Worm (Caenorhabditis elegans) whole organism, late embryonic: ENCODE data around the gene gar-2.

Experiments used
- C08G9.2 ChIP-seq: sonication (generic microtip); optimal IDR thresholded peaks from 2 replicates; lab custom pipeline; 2016; ENCODE audit warnings: mild to moderate bottlenecking, missing genetic modification characterization, moderate library complexity, missing compliant biosample characterization
- C38D4.7 ChIP-seq: fragments of 200-800 bp; sonication (Bioruptor generic); optimal IDR thresholded peaks from 2 replicates; lab custom pipeline; 2018; ENCODE audit warnings: mild to moderate bottlenecking, missing genetic modification characterization, moderate library complexity, missing compliant biosample characterization
- F13H6.1 ChIP-seq: sonication (generic microtip); optimal IDR thresholded peaks from 2 replicates; lab custom pipeline; 2016; ENCODE audit warnings: missing genetic modification characterization, missing compliant biosample characterization
- K02D7.2 ChIP-seq: sonication (generic microtip); optimal IDR thresholded peaks from 2 replicates; lab custom pipeline; 2017; ENCODE audit warnings: mild to moderate bottlenecking, missing genetic modification characterization, missing compliant biosample characterization
- K09A11.1 ChIP-seq: sonication (generic microtip); optimal IDR thresholded peaks from 2 replicates; lab custom pipeline; 2017; ENCODE audit warnings: antibody characterized with exemption, mild to moderate bottlenecking, missing genetic modification characterization, missing compliant biosample characterization; ENCODE audit not compliant: insufficient read depth
- ahr-1 ChIP-seq: sonication (generic microtip); optimal IDR thresholded peaks from 2 replicates; lab custom pipeline; 2016; ENCODE audit warnings: missing genetic modification characterization, missing compliant biosample characterization
- ama-1 ChIP-seq: fragments of 150-350 bp; optimal IDR thresholded peaks from 2 replicates; lab custom pipeline; 2014
- ceh-14 ChIP-seq: sonication (generic microtip); optimal IDR thresholded peaks from 2 replicates; lab custom pipeline; 2016; ENCODE audit warnings: missing genotype, missing genetic modification characterization, missing compliant biosample characterization
- ceh-19 ChIP-seq: fragments of 200-800 bp; sonication (Bioruptor generic); optimal IDR thresholded peaks from 2 replicates; lab custom pipeline; 2018; ENCODE audit warnings: mild to moderate bottlenecking, missing genetic modification characterization, missing compliant biosample characterization
- ceh-22 ChIP-seq: sonication (generic microtip); optimal IDR thresholded peaks from 2 replicates; lab custom pipeline; 2017; ENCODE audit warnings: missing biosample characterization, missing genetic modification characterization
- ceh-24 ChIP-seq: sonication (generic microtip); optimal IDR thresholded peaks from 2 replicates; lab custom pipeline; 2016; ENCODE audit warnings: mild to moderate bottlenecking, missing genetic modification characterization, missing compliant biosample characterization
- ceh-30 ChIP-seq: fragments of 150-350 bp; optimal IDR thresholded peaks from 2 replicates; lab custom pipeline; 2014; ENCODE audit warnings: missing biosample characterization, missing genetic modification characterization
- ceh-31 ChIP-seq: sonication (generic microtip); optimal IDR thresholded peaks from 2 replicates; lab custom pipeline; 2016; ENCODE audit warnings: missing genetic modification characterization, missing compliant biosample characterization
- ceh-9 ChIP-seq: sonication (generic microtip); optimal IDR thresholded peaks from 2 replicates; lab custom pipeline; 2016; ENCODE audit warnings: mild to moderate bottlenecking, missing genetic modification characterization, inconsistent platforms, missing compliant biosample characterization
- che-1 ChIP-seq: sonication (generic microtip); optimal IDR thresholded peaks from 2 replicates; lab custom pipeline; 2016; ENCODE audit warnings: mild to moderate bottlenecking, missing genetic modification characterization, missing compliant biosample characterization
- dve-1 ChIP-seq: sonication (generic microtip); optimal IDR thresholded peaks from 2 replicates; lab custom pipeline; 2017; ENCODE audit warnings: antibody characterized with exemption, mild to moderate bottlenecking, missing genetic modification characterization, missing compliant biosample characterization
- elt-2 ChIP-seq: sonication (generic microtip); optimal IDR thresholded peaks from 2 replicates; lab custom pipeline; 2016; ENCODE audit warnings: missing genetic modification reagents, missing genetic modification characterization, missing compliant biosample characterization
- ets-4 ChIP-seq: sonication (generic microtip); optimal IDR thresholded peaks from 2 replicates; lab custom pipeline; 2016; ENCODE audit warnings: missing genetic modification characterization, missing compliant biosample characterization
- eyg-1 ChIP-seq: sonication (generic microtip); optimal IDR thresholded peaks from 2 replicates; lab custom pipeline; 2016; ENCODE audit warnings: missing genotype, missing genetic modification characterization, missing compliant biosample characterization
- fax-1 ChIP-seq: sonication (generic microtip); optimal IDR thresholded peaks from 2 replicates; lab custom pipeline; 2016; ENCODE audit warnings: missing genotype, missing genetic modification characterization, missing compliant biosample characterization
- fkh-10 ChIP-seq: fragments of 150-350 bp; optimal IDR thresholded peaks from 2 replicates; lab custom pipeline; 2014; ENCODE audit warnings: missing biosample characterization, missing genetic modification reagents, missing genetic modification characterization
- hlh-15 ChIP-seq: sonication (generic microtip); optimal IDR thresholded peaks from 2 replicates; lab custom pipeline; 2016; ENCODE audit warnings: missing genetic modification characterization, missing compliant biosample characterization
- hlh-8 ChIP-seq: sonication (generic microtip); optimal IDR thresholded peaks from 2 replicates; lab custom pipeline; 2016; ENCODE audit warnings: missing genotype, missing genetic modification characterization, missing compliant biosample characterization
- lin-11 ChIP-seq: fragments of 200-800 bp; sonication (Bioruptor generic); optimal IDR thresholded peaks from 2 replicates; lab custom pipeline; 2018; ENCODE audit warnings: mild to moderate bottlenecking, missing genetic modification characterization, missing compliant biosample characterization
- mec-3 ChIP-seq: sonication (generic microtip); optimal IDR thresholded peaks from 2 replicates; lab custom pipeline; 2016; ENCODE audit warnings: borderline replicate concordance, missing genetic modification characterization, missing compliant biosample characterization
- nfya-1 ChIP-seq: sonication (generic microtip); optimal IDR thresholded peaks from 2 replicates; lab custom pipeline; 2017; ENCODE audit warnings: missing genetic modification characterization, mild to moderate bottlenecking, missing compliant biosample characterization, antibody characterized with exemption, moderate library complexity
- odd-2 ChIP-seq: sonication (generic microtip); optimal IDR thresholded peaks from 2 replicates; lab custom pipeline; 2017; ENCODE audit warnings: antibody characterized with exemption, mild to moderate bottlenecking, missing genetic modification characterization, missing compliant biosample characterization
- pag-3 ChIP-seq: sonication (generic microtip); optimal IDR thresholded peaks from 2 replicates; lab custom pipeline; 2016; ENCODE audit warnings: missing compliant biosample characterization, missing genetic modification characterization, borderline replicate concordance
- pha-2 ChIP-seq: sonication (generic microtip); optimal IDR thresholded peaks from 2 replicates; lab custom pipeline; 2017; ENCODE audit warnings: mild to moderate bottlenecking, missing genetic modification characterization, missing compliant biosample characterization
- pha-4 ChIP-seq: fragments of 150-350 bp; optimal IDR thresholded peaks from 2 replicates; lab custom pipeline; 2018; ENCODE audit warnings: missing biosample characterization, missing genetic modification reagents, missing genetic modification characterization
- sox-2 ChIP-seq: fragments of 200-800 bp; sonication (Bioruptor generic); IDR thresholded peaks from 2 replicates; pipeline ENCODE4 v1.3.6; 2022; ENCODE audit warnings: missing genetic modification reagents, missing genetic modification characterization, missing compliant biosample characterization
- tbx-7 ChIP-seq: sonication (generic microtip); optimal IDR thresholded peaks from 2 replicates; lab custom pipeline; 2016; ENCODE audit warnings: missing genotype, missing genetic modification characterization, missing compliant biosample characterization
- ttx-3 ChIP-seq: sonication (generic microtip); optimal IDR thresholded peaks from 2 replicates; lab custom pipeline; 2016; ENCODE audit warnings: missing genetic modification reagents, missing genetic modification characterization, missing compliant biosample characterization
- unc-3 ChIP-seq, 2 experiments: fragments of 200-800 bp in 1 of 2; sonication (Bioruptor generic) in 1 of 2; sonication (generic microtip) in 1 of 2; conservative IDR thresholded peaks in 1 of 2; optimal IDR thresholded peaks in 1 of 2; 2 replicates each; pipeline versions ENCODE4 v1.3.6 to Lab custom; 2016 to 2022; ENCODE audit warnings: missing compliant biosample characterization in 2 of 2, missing genetic modification characterization in 2 of 2, missing genetic modification reagents in 1 of 2
- unc-42 ChIP-seq: sonication (generic microtip); optimal IDR thresholded peaks from 2 replicates; lab custom pipeline; 2016; ENCODE audit warnings: missing genotype, missing genetic modification characterization, missing compliant biosample characterization
- unc-55 ChIP-seq: sonication (generic microtip); optimal IDR thresholded peaks from 2 replicates; lab custom pipeline; 2017; ENCODE audit warnings: missing biosample characterization, missing genetic modification reagents, missing genetic modification characterization
- unc-86 ChIP-seq: sonication (generic microtip); optimal IDR thresholded peaks from 2 replicates; lab custom pipeline; 2016; ENCODE audit warnings: missing genetic modification characterization, missing compliant biosample characterization
- ztf-16 ChIP-seq: sonication (generic microtip); optimal IDR thresholded peaks from 2 replicates; lab custom pipeline; 2017; ENCODE audit warnings: missing genetic modification characterization, missing compliant biosample characterization

gar-2 gene

ce11 chrIII:6352459-6352858 lies 43.3 kb downstream of the gar-2 start:
- peak; percentile 67 for TF ChIP-seq unc-42 (tag; lab: Kevin White, UChicago)
- no peak for TF ChIP-seq ceh-24 (tag; lab: Kevin White, UChicago)
- no peak for TF ChIP-seq fkh-10 (GFP tag; lab: Kevin White, UChicago)
- TF ChIP-seq, all 69 proteins: peak for 1

DNA sequence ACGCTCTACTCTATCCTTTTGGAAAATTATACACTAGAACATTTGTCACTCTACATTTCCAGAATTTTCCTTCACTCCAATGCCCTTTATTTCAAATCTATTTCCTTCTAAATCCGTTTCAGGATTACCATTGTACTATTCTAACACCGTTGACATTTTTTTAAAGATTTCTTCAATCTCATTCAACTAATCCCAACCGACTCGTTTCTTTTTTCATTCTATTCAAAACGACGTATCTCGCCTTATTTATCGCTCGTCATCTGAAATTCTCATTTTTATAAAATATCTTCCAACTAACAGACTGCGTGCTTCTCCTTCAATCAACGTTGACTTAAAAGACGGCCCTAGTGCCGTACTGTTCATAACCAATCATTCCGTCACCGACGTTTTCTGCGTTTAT lies 43.9 kb downstream of the gar-2 start, which contains the start of gene akap-1:
Gene akap-1, plus strand, starts transcription at position 301 of the 400 bp plus-strand sequence.
- TF ChIP-seq pag-3: no peak
- TF ChIP-seq K09A11.1 (tag; lab: Kevin White, UChicago): no peak
- TF ChIP-seq, all 69 proteins: peak for 0

DNA sequence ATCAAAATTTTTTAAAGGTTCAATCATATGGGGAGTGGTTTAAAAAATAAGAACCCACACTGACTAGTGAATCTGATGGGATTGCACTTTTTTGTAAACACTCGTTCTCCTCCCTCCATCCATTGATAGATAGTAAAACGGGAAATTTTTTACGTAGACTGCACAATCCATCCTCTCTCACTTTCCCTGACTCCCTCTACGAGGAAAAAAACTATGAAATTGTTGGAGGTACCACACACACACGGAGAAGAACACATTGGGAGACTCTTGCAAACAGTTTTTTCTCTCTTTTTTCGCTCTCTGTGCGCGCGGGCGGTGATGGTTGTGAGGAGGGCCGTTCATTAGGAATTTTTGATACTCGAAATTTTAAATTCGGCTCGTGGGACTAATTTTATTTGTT lies 46.2 kb downstream of the gar-2 start:
- TF ChIP-seq tbx-7 (tag; lab: Kevin White, UChicago): no peak
- no peak for TF ChIP-seq lin-11
- TF ChIP-seq unc-42 (tag; lab: Kevin White, UChicago): no peak
- TF ChIP-seq hlh-8 (tag; lab: Kevin White, UChicago): no peak
- no peak for TF ChIP-seq mec-3 (tag; lab: Kevin White, UChicago)
- no peak for TF ChIP-seq C38D4.7
- TF ChIP-seq pag-3: no peak
- TF ChIP-seq nfya-1 (tag; lab: Kevin White, UChicago): no peak
- no peak for TF ChIP-seq ceh-14 (tag; lab: Kevin White, UChicago)
- TF ChIP-seq eyg-1 (tag; lab: Kevin White, UChicago): no peak
- no peak for TF ChIP-seq ttx-3 (tag; lab: Kevin White, UChicago)
- TF ChIP-seq ceh-22 (tag; lab: Kevin White, UChicago): no peak
- no peak for TF ChIP-seq dve-1
- TF ChIP-seq fax-1 (tag; lab: Kevin White, UChicago): no peak
- no peak for TF ChIP-seq unc-55 (GFP tag; lab: Kevin White, UChicago)
- no peak for TF ChIP-seq ceh-19

ce11 chrIII:6356007-6356406 lies 46.8 kb downstream of the gar-2 start:
- no peak for TF ChIP-seq hlh-15
- TF ChIP-seq ahr-1 (tag; lab: Kevin White, UChicago): no peak
- TF ChIP-seq ceh-31 (tag; lab: Kevin White, UChicago): no peak
- TF ChIP-seq ttx-3 (tag; lab: Kevin White, UChicago): no peak
- TF ChIP-seq unc-3 (GFP tag; conservative IDR thresholded peaks at IDR 0.05; lab: Robert Waterston, UW): no peak
- no peak for TF ChIP-seq unc-3 (tag; optimal IDR thresholded peaks at IDR 0.05; lab: Kevin White, UChicago)
- TF ChIP-seq ztf-16 (tag; lab: Kevin White, UChicago): no peak
- TF ChIP-seq ama-1 (lab: Kevin White, UChicago): no peak
- no peak for TF ChIP-seq F13H6.1 (tag; lab: Kevin White, UChicago)
- TF ChIP-seq ets-4 (tag; lab: Kevin White, UChicago): no peak
- no peak for TF ChIP-seq nfya-1 (tag; lab: Kevin White, UChicago)
- TF ChIP-seq odd-2 (tag; lab: Kevin White, UChicago): no peak
- TF ChIP-seq fkh-10 (GFP tag; lab: Kevin White, UChicago): no peak
- no peak for TF ChIP-seq ceh-24 (tag; lab: Kevin White, UChicago)
- TF ChIP-seq lin-11: no peak
- TF ChIP-seq elt-2: no peak
- TF ChIP-seq unc-86 (tag; lab: Kevin White, UChicago): no peak
- no peak for TF ChIP-seq K02D7.2 (tag; lab: Kevin White, UChicago)
- no peak for TF ChIP-seq pha-4 (tag; lab: Kevin White, UChicago)
- TF ChIP-seq che-1 (tag; lab: Kevin White, UChicago): no peak
- TF ChIP-seq pha-2 (tag; lab: Kevin White, UChicago): no peak

DNA sequence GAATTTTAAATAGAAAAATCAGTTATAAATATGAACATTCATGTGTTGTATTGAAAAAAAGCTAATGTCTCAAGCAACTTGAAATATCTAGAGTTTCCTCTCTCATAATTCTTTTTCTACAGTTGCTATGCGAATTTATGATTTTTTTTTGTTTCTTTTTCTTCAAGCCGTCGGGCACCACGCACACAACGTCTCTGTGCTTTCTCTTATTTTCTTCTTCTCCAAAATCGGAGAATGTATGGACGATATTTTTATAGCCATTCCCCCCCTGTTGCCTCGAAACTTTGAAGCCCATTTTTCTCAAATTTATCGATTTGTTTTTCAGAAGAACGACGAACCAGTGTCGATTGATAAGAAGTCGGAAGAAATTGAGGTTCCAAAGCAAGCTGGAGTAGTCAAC lies 47.6 kb downstream of the gar-2 start:
- TF ChIP-seq che-1 (tag; lab: Kevin White, UChicago) (no peak), pag-3 (no peak), F13H6.1 (tag; lab: Kevin White, UChicago) (no peak), sox-2 (GFP tag; lab: Robert Waterston, UW) (no peak), ceh-30 (tag; lab: Kevin White, UChicago) (no peak), unc-55 (GFP tag; lab: Kevin White, UChicago) (no peak), ceh-22 (tag; lab: Kevin White, UChicago) (no peak), ceh-9 (tag; lab: Kevin White, UChicago) (no peak), C08G9.2 (tag; lab: Kevin White, UChicago) (no peak), unc-3 (GFP tag; conservative IDR thresholded peaks at IDR 0.05; lab: Robert Waterston, UW) (no peak), unc-3 (tag; optimal IDR thresholded peaks at IDR 0.05; lab: Kevin White, UChicago) (no peak)
